Worm (Caenorhabditis elegans) whole organism, young adult: ENCODE measurements around the gene abce-1.

Source experiments
- B0019.2 ChIP-seq: fragments of 200-800 bp; sonication (Bioruptor generic); conservative IDR thresholded peaks from 2 replicates; pipeline ENCODE4 v1.3.6; 2022; ENCODE audit warnings: missing genetic modification reagents, missing genetic modification characterization, missing compliant biosample characterization
- ama-1 ChIP-seq, 3 experiments: fragments of 150-350 bp in 1 of 3; sonication (generic microtip) in 2 of 3; optimal IDR thresholded peaks; 2 replicates each; lab custom pipeline; 2014 to 2018; ENCODE audit warnings: missing biosample characterization in 2 of 3, missing genetic modification characterization in 2 of 3, missing genetic modification reagents in 2 of 3
- chd-7 ChIP-seq: sonication (generic microtip); optimal IDR thresholded peaks from 2 replicates; lab custom pipeline; 2016; ENCODE audit warnings: mild to moderate bottlenecking, missing genetic modification characterization, moderate library complexity, missing compliant biosample characterization
- repo-1 ChIP-seq: sonication (generic microtip); optimal IDR thresholded peaks from 2 replicates; lab custom pipeline; 2017; ENCODE audit warnings: mild to moderate bottlenecking, missing genetic modification characterization, missing compliant biosample characterization
- tbp1 ChIP-seq: fragments of 200-800 bp; sonication (Bioruptor generic); optimal IDR thresholded peaks from 2 replicates; lab custom pipeline; 2018; ENCODE audit warnings: mild to moderate bottlenecking, missing genetic modification characterization, missing compliant biosample characterization
- ztf-28 ChIP-seq: fragments of 200-800 bp; sonication (Bioruptor generic); IDR thresholded peaks from 2 replicates; pipeline ENCODE4 v1.3.6; 2022; ENCODE audit warnings: missing genetic modification reagents, missing genetic modification characterization, missing compliant biosample characterization
- ztf-6 ChIP-seq: fragments of 200-800 bp; sonication (Bioruptor generic); IDR thresholded peaks from 2 replicates; pipeline ENCODE4 v1.3.6; 2022; ENCODE audit warnings: missing genetic modification reagents, missing genetic modification characterization, missing compliant biosample characterization

DNA sequence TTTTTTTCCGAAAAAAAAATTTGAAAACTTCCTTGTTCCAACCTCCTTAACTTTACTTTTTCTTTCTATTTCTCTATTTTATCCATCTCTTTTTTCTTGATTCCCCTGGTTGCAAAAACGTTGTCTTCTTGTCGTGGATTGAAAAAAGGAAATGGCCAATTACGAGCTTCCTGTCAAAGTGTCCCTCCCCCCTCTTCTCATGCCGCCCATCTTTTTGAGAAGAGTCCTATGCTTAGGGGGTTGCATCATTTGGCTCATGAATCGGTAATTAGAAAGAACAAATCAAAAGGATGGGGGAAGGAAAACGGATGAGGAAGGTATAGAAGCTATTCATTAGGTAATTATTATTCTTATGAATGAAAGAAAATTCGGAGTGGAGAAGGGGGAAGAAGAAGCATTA lies 26.5 kb upstream of the abce-1 start:
- TF ChIP-seq tbp1 (GFP tag; lab: Kevin White, UChicago) (no peak), ama-1 (optimal IDR thresholded peaks at IDR 0.05; lab: Kevin White, UChicago) (no peak), ama-1 (GFP tag; optimal IDR thresholded peaks at IDR 0.05; lab: Kevin White, UChicago) (no peak), ztf-6 (GFP tag; lab: Robert Waterston, UW) (no peak), repo-1 (no peak), ztf-28 (GFP tag; lab: Robert Waterston, UW) (no peak), chd-7 (tag; lab: Kevin White, UChicago) (no peak), B0019.2 (GFP tag; lab: Robert Waterston, UW) (no peak)
